Worm (Caenorhabditis elegans): Measurements from ENCODE around the gene Y14H12A.1.

DNA sequence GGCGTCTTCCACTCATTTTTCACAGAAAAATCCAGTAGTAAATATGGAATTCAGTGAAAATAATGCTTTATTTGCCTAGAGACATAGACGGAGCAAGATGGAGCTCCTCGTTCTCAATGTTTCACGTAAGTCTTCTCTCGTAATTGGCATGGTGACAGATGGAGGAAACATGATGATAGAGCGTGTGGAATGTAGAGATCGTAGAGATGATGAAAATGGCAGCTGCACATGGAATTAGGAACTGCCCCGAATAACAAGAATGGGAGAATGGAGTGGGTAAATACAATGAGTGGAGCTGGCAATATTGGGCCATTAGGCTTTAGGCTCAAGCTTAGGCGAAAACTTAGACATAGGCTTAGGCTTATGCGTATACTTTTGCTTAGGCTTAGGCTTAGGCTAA, 18.0 kb upstream of the Y14H12A.1 start, which contains the start of gene cank-26:
- TF ChIP-seq elt-4 (tag; optimal IDR thresholded peaks at IDR 0.05) (no peak), nhr-11 (tag; optimal IDR thresholded peaks at IDR 0.05) (no peak), unc-86 (tag; optimal IDR thresholded peaks at IDR 0.05) (no peak), unc-55 (GFP tag; optimal IDR thresholded peaks at IDR 0.05) (no peak), pqm-1 (tag; optimal IDR thresholded peaks at IDR 0.05) (no peak), unc-42 (tag; optimal IDR thresholded peaks at IDR 0.05) (peak; percentile 58), dve-1 (tag; optimal IDR thresholded peaks at IDR 0.05) (no peak), fkh-10 (GFP tag; optimal IDR thresholded peaks at IDR 0.05) (no peak), ceh-24 (tag; optimal IDR thresholded peaks at IDR 0.05) (no peak)
